Worm (Caenorhabditis elegans) whole organism, young adult: ENCODE results near the gene srd-36.

Source experiments
- F52B5.7 ChIP-seq: sonication (generic microtip); optimal IDR thresholded peaks from 2 replicates; lab custom pipeline; 2016; ENCODE audit warnings: mild to moderate bottlenecking, missing genetic modification characterization, missing compliant biosample characterization
- F57A8.1 ChIP-seq: fragments of 200-800 bp; sonication (Bioruptor generic); optimal IDR thresholded peaks from 2 replicates; lab custom pipeline; 2018; ENCODE audit warnings: mild to moderate bottlenecking, missing genetic modification characterization, moderate library complexity, missing compliant biosample characterization
- K11D2.4 ChIP-seq: fragments of 200-800 bp; sonication (Bioruptor generic); IDR thresholded peaks from 2 replicates; pipeline ENCODE4 v1.3.6; 2022; ENCODE audit warnings: missing genetic modification reagents, missing genetic modification characterization, missing compliant biosample characterization
- T26A5.8 ChIP-seq: sonication (generic microtip); optimal IDR thresholded peaks from 2 replicates; lab custom pipeline; 2016; ENCODE audit warnings: missing genetic modification characterization, missing compliant biosample characterization
- Y53F4B.3 ChIP-seq: fragments of 200-800 bp; sonication (Bioruptor generic); IDR thresholded peaks from 2 replicates; pipeline ENCODE4 v1.3.6; 2022; ENCODE audit warnings: missing genetic modification reagents, missing genetic modification characterization, missing compliant biosample characterization
- ama-1 ChIP-seq, 3 experiments: fragments of 150-350 bp in 1 of 3; sonication (generic microtip) in 2 of 3; optimal IDR thresholded peaks; 2 replicates each; lab custom pipeline; 2014 to 2018; ENCODE audit warnings: missing biosample characterization in 2 of 3, missing genetic modification characterization in 2 of 3, missing genetic modification reagents in 2 of 3
- aptf-2 ChIP-seq: fragments of 200-800 bp; sonication (Bioruptor generic); conservative IDR thresholded peaks from 2 replicates; pipeline ENCODE4 v1.3.6; 2022; ENCODE audit warnings: missing genetic modification reagents, missing genetic modification characterization, missing compliant biosample characterization
- attf-3 ChIP-seq: fragments of 200-800 bp; sonication (Bioruptor generic); conservative IDR thresholded peaks from 2 replicates; pipeline ENCODE4 v1.3.6; 2022; ENCODE audit warnings: missing genetic modification reagents, missing genetic modification characterization, missing compliant biosample characterization
- attf-6 ChIP-seq: fragments of 200-800 bp; sonication (Bioruptor generic); IDR thresholded peaks from 2 replicates; pipeline ENCODE4 v1.3.6; 2022; ENCODE audit warnings: missing genetic modification reagents, missing genetic modification characterization, missing compliant biosample characterization
- bed-1 ChIP-seq: fragments of 200-800 bp; sonication (Bioruptor generic); IDR thresholded peaks from 2 replicates; pipeline ENCODE4 v1.3.6; 2022; ENCODE audit warnings: missing genetic modification reagents, missing genetic modification characterization, missing compliant biosample characterization
- cebp-1 ChIP-seq, 2 experiments: fragments of 200-800 bp in 1 of 2; sonication (Bioruptor generic) in 1 of 2; sonication (generic microtip) in 1 of 2; IDR thresholded peaks in 1 of 2; optimal IDR thresholded peaks in 1 of 2; 2 replicates each; pipeline versions ENCODE4 v1.3.6 to Lab custom; 2017 to 2022; ENCODE audit warnings: missing compliant biosample characterization in 2 of 2, missing genetic modification characterization in 2 of 2, mild to moderate bottlenecking in 1 of 2, missing genetic modification reagents in 1 of 2, moderate library complexity in 1 of 2
- cebp-2 ChIP-seq: fragments of 200-800 bp; sonication (Bioruptor generic); IDR thresholded peaks from 2 replicates; pipeline ENCODE4 v1.3.6; 2022; ENCODE audit warnings: missing genetic modification characterization, missing compliant biosample characterization
- ceh-79 ChIP-seq: sonication (generic microtip); optimal IDR thresholded peaks from 2 replicates; lab custom pipeline; 2017; ENCODE audit warnings: mild to moderate bottlenecking, missing genetic modification characterization, missing compliant biosample characterization
- dox-1 ChIP-seq: fragments of 200-800 bp; sonication (Bioruptor generic); IDR thresholded peaks from 2 replicates; pipeline ENCODE4 v1.3.6; 2022; ENCODE audit warnings: missing genetic modification reagents, missing genetic modification characterization, missing compliant biosample characterization
- efl-1 ChIP-seq: fragments of 150-350 bp; optimal IDR thresholded peaks from 2 replicates; lab custom pipeline; 2014; ENCODE audit warnings: missing biosample characterization, missing genetic modification reagents, missing genetic modification characterization
- egl-44 ChIP-seq: fragments of 200-800 bp; sonication (Bioruptor generic); IDR thresholded peaks from 2 replicates; pipeline ENCODE4 v1.3.6; 2022; ENCODE audit warnings: missing genetic modification reagents, missing genetic modification characterization, missing compliant biosample characterization
- ekl-4 ChIP-seq: fragments of 200-800 bp; sonication (Bioruptor generic); IDR thresholded peaks from 2 replicates; pipeline ENCODE4 v1.3.6; 2022; ENCODE audit warnings: missing genetic modification reagents, missing genetic modification characterization, missing compliant biosample characterization
- him-1 ChIP-seq: sonication (generic microtip); optimal IDR thresholded peaks from 2 replicates; lab custom pipeline; 2016; ENCODE audit warnings: missing genotype, missing genetic modification reagents, missing genetic modification characterization, missing compliant biosample characterization
- hlh-26 ChIP-seq: fragments of 200-800 bp; sonication (Bioruptor generic); conservative IDR thresholded peaks from 2 replicates; pipeline ENCODE4 v1.3.6; 2022; ENCODE audit warnings: missing genetic modification reagents, missing genetic modification characterization, missing compliant biosample characterization
- lag-1 ChIP-seq: fragments of 200-800 bp; sonication (Bioruptor generic); IDR thresholded peaks from 2 replicates; pipeline ENCODE4 v1.3.6; 2022; ENCODE audit warnings: missing genetic modification reagents, missing genetic modification characterization, missing compliant biosample characterization
- lin-35 ChIP-seq, 3 experiments: fragments of 150-350 bp in 2 of 3; sonication (generic microtip) in 1 of 3; optimal IDR thresholded peaks; 2 replicates each; lab custom pipeline; 2014 to 2018; ENCODE audit warnings: missing biosample characterization in 3 of 3, missing genetic modification characterization in 3 of 3, missing genetic modification reagents in 3 of 3
- lin-40 ChIP-seq: sonication (generic microtip); optimal IDR thresholded peaks from 2 replicates; lab custom pipeline; 2016; ENCODE audit warnings: missing genetic modification characterization, mild to moderate bottlenecking, missing compliant biosample characterization, missing genotype, missing genetic modification reagents
- madf-3 ChIP-seq: fragments of 200-800 bp; sonication (Bioruptor generic); IDR thresholded peaks from 2 replicates; pipeline ENCODE4 v1.3.6; 2022; ENCODE audit warnings: missing genetic modification reagents, missing genetic modification characterization, missing compliant biosample characterization
- madf-6 ChIP-seq: fragments of 200-800 bp; sonication (Bioruptor generic); IDR thresholded peaks from 2 replicates; pipeline ENCODE4 v1.3.6; 2022; ENCODE audit warnings: missing genetic modification reagents, missing genetic modification characterization, missing compliant biosample characterization
- madf-8 ChIP-seq: fragments of 200-800 bp; sonication (Bioruptor generic); conservative IDR thresholded peaks from 2 replicates; pipeline ENCODE4 v1.3.6; 2022; ENCODE audit warnings: missing genetic modification reagents, missing genetic modification characterization, missing compliant biosample characterization
- nfya-1 ChIP-seq: sonication (generic microtip); optimal IDR thresholded peaks from 2 replicates; lab custom pipeline; 2017; ENCODE audit warnings: antibody characterized with exemption, missing compliant biosample characterization, missing genetic modification characterization, borderline replicate concordance; ENCODE audit not compliant: insufficient read depth
- nhr-120 ChIP-seq: fragments of 200-800 bp; sonication (Bioruptor generic); IDR thresholded peaks from 2 replicates; pipeline ENCODE4 v1.3.6; 2022; ENCODE audit warnings: missing genetic modification characterization, missing compliant biosample characterization
- nhr-80 ChIP-seq: sonication (generic microtip); optimal IDR thresholded peaks from 2 replicates; lab custom pipeline; 2016; ENCODE audit warnings: missing genetic modification characterization, missing compliant biosample characterization
- rpc-1 ChIP-seq, 2 experiments: fragments of 150-350 bp in 1 of 2; sonication (generic microtip) in 1 of 2; optimal IDR thresholded peaks; 2 replicates each; lab custom pipeline; 2014 to 2018; ENCODE audit warnings: missing biosample characterization in 1 of 2, missing genetic modification characterization in 1 of 2, missing genetic modification reagents in 1 of 2, missing genotype in 1 of 2
- sea-2 ChIP-seq: fragments of 200-800 bp; sonication (Bioruptor generic); IDR thresholded peaks from 2 replicates; pipeline ENCODE4 v1.3.6; 2022; ENCODE audit warnings: missing genetic modification characterization, missing compliant biosample characterization
- tbp1 ChIP-seq: fragments of 200-800 bp; sonication (Bioruptor generic); optimal IDR thresholded peaks from 2 replicates; lab custom pipeline; 2018; ENCODE audit warnings: mild to moderate bottlenecking, missing genetic modification characterization, missing compliant biosample characterization
- tlf-1 ChIP-seq: fragments of 200-800 bp; sonication (Bioruptor generic); optimal IDR thresholded peaks from 2 replicates; lab custom pipeline; 2018; ENCODE audit warnings: mild to moderate bottlenecking, missing genetic modification characterization, missing compliant biosample characterization
- ztf-26 ChIP-seq: sonication (generic microtip); optimal IDR thresholded peaks from 2 replicates; lab custom pipeline; 2017; ENCODE audit warnings: missing genetic modification characterization, missing compliant biosample characterization
- ztf-28 ChIP-seq: fragments of 200-800 bp; sonication (Bioruptor generic); IDR thresholded peaks from 2 replicates; pipeline ENCODE4 v1.3.6; 2022; ENCODE audit warnings: missing genetic modification reagents, missing genetic modification characterization, missing compliant biosample characterization

srd-36 gene

ce11 chrX:13320575-13320974 lies 26.0 kb upstream of the srd-36 start (continued):
- TF ChIP-seq aptf-2 (GFP tag; lab: Robert Waterston, UW) (no peak), ztf-28 (no peak), him-1 (tag; lab: Kevin White, UChicago) (no peak), cebp-2 (GFP tag; lab: Robert Waterston, UW) (no peak), hlh-26 (GFP tag; lab: Robert Waterston, UW) (no peak), nhr-80 (tag; lab: Kevin White, UChicago) (peak; percentile 70), sea-2 (GFP tag; lab: Robert Waterston, UW) (no peak), F52B5.7 (tag; lab: Kevin White, UChicago) (no peak), lin-40 (tag; lab: Kevin White, UChicago) (peak; percentile 29), lag-1 (no peak), attf-6 (GFP tag; lab: Robert Waterston, UW) (no peak)

- no peak for TF ChIP-seq cebp-1 (GFP tag; IDR thresholded peaks at IDR 0.05; lab: Robert Waterston, UW)
- TF ChIP-seq cebp-1 (tag; optimal IDR thresholded peaks at IDR 0.05; lab: Kevin White, UChicago), result peak; percentile 20
- no peak for TF ChIP-seq F57A8.1 (GFP tag; lab: Kevin White, UChicago)
Measured at ce11 chrX:13318316-13318715, 23.7 kb upstream of the srd-36 start.

- no peak for TF ChIP-seq dox-1 (GFP tag; lab: Robert Waterston, UW)
- TF ChIP-seq ztf-28, result no peak
- no peak for TF ChIP-seq ceh-79 (tag; lab: Kevin White, UChicago)
- no peak for TF ChIP-seq Y53F4B.3 (GFP tag; lab: Robert Waterston, UW)
- TF ChIP-seq nfya-1 (tag; lab: Kevin White, UChicago), result no peak
- no peak for TF ChIP-seq tbp1 (GFP tag; lab: Kevin White, UChicago)
- no peak for TF ChIP-seq attf-6 (GFP tag; lab: Robert Waterston, UW)
- TF ChIP-seq lin-35 (GFP tag; optimal IDR thresholded peaks at IDR 0.05; lab: Kevin White, UChicago), result no peak
- TF ChIP-seq madf-3 (GFP tag; lab: Robert Waterston, UW), result no peak
- TF ChIP-seq ekl-4 (GFP tag; lab: Robert Waterston, UW), result no peak
- no peak for TF ChIP-seq nhr-80 (tag; lab: Kevin White, UChicago)
Measured at ce11 chrX:13317532-13317931, 23.0 kb upstream of the srd-36 start.

- TF ChIP-seq madf-6 (no peak), madf-8 (GFP tag; lab: Robert Waterston, UW) (no peak), egl-44 (GFP tag; lab: Robert Waterston, UW) (no peak), T26A5.8 (tag; lab: Kevin White, UChicago) (no peak), ama-1 (optimal IDR thresholded peaks at IDR 0.05; lab: Kevin White, UChicago) (no peak), ama-1 (GFP tag; optimal IDR thresholded peaks at IDR 0.05; lab: Kevin White, UChicago) (no peak), attf-3 (no peak), tlf-1 (GFP tag; lab: Kevin White, UChicago) (no peak), nhr-120 (GFP tag; lab: Robert Waterston, UW) (no peak), bed-1 (GFP tag; lab: Robert Waterston, UW) (no peak), efl-1 (GFP tag; lab: Kevin White, UChicago) (no peak), rpc-1 (optimal IDR thresholded peaks at IDR 0.05; lab: Kevin White, UChicago) (no peak), rpc-1 (tag; optimal IDR thresholded peaks at IDR 0.05; lab: Kevin White, UChicago) (no peak), K11D2.4 (GFP tag; lab: Robert Waterston, UW) (no peak), ztf-26 (tag; lab: Kevin White, UChicago) (no peak)
Measured at ce11 chrX:13315093-13315492, 20.5 kb upstream of the srd-36 start.
